Worm (Caenorhabditis elegans): ENCODE data around the gene nfx-1.

Gene nfx-1

DNA sequence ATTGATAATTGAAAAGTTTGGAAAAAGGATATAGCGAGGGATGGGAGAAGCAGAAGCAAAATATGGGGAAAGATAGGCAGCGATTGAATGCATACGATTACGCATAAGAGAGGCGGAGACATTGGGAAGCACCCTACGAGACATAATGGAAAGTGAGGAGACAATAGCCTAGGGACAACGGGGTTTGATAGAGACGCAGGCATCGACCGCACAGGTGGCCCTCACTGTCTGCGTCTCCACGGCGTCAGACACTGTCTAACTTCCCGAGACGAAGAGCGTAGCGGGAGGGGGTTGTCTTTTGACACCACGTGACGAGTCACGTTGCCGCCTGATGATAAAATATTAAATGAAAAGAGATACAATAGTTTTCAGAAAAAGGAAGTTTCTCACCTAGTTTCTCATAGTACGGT, 45.8 kb downstream of the nfx-1 start:
- TF ChIP-seq let-526 (GFP tag; IDR thresholded peaks at IDR 0.05) (peak; percentile 78), attf-5 (GFP tag; optimal IDR thresholded peaks at IDR 0.05) (peak; percentile 64), ztf-3 (GFP tag; optimal IDR thresholded peaks at IDR 0.05) (peak; percentile 63), ztf-18 (tag; optimal IDR thresholded peaks at IDR 0.05) (peak; percentile 38), K12H6.12 (tag; optimal IDR thresholded peaks at IDR 0.05) (peak; percentile 68), repo-1 (tag; optimal IDR thresholded peaks at IDR 0.05) (peak; percentile 89), somi-1 (GFP tag; optimal IDR thresholded peaks at IDR 0.05) (peak; percentile 88), atf-7 (tag; optimal IDR thresholded peaks at IDR 0.05) (peak; percentile 85), lsl-1 (GFP tag; optimal IDR thresholded peaks at IDR 0.05) (no peak), lin-54 (GFP tag; optimal IDR thresholded peaks at IDR 0.05) (peak; percentile 71), B0019.2 (GFP tag; conservative IDR thresholded peaks at IDR 0.05) (no peak), egl-44 (GFP tag; IDR thresholded peaks at IDR 0.05) (peak; percentile 91), nhr-90 (tag; optimal IDR thresholded peaks at IDR 0.05) (no peak), T07F8.4 (tag; optimal IDR thresholded peaks at IDR 0.05) (peak; percentile 5), ztf-26 (tag; optimal IDR thresholded peaks at IDR 0.05) (peak; percentile 88), let-607 (tag; optimal IDR thresholded peaks at IDR 0.05) (peak in 1 of 2 experiments; percentile 70), tbx-9 (tag; optimal IDR thresholded peaks at IDR 0.05; ENCODE audit: borderline replicate concordance) (no peak), hlh-12 (tag; optimal IDR thresholded peaks at IDR 0.05) (no peak), madf-6 (GFP tag; IDR thresholded peaks at IDR 0.05) (peak; percentile 50; the same call in 1 of the 2 replicates), nhr-80 (tag; optimal IDR thresholded peaks at IDR 0.05) (peak; percentile 75), attf-3 (GFP tag; conservative IDR thresholded peaks at IDR 0.05) (no peak), zfh-2 (GFP tag; conservative IDR thresholded peaks at IDR 0.05) (peak; percentile 97), pbrm-1 (GFP tag; IDR thresholded peaks at IDR 0.05) (peak; percentile 80), C06A6.2 (GFP tag; conservative IDR thresholded peaks at IDR 0.05) (peak; percentile 86), dpff-1 (tag; optimal IDR thresholded peaks at IDR 0.05) (no peak), K11D2.4 (GFP tag; IDR thresholded peaks at IDR 0.05) (peak; percentile 85), madf-3 (GFP tag; IDR thresholded peaks at IDR 0.05) (0 out of 2 replicates have a peak, but pooled peaks have one; percentile 55), F37B4.10 (GFP tag; IDR thresholded peaks at IDR 0.05) (no peak), rcor-1 (GFP tag; IDR thresholded peaks at IDR 0.05) (peak; percentile 41; the same call in 1 of the 2 replicates), ztf-6 (GFP tag; IDR thresholded peaks at IDR 0.05) (no peak), Y56A3A.18 (GFP tag; IDR thresholded peaks at IDR 0.05) (peak; percentile 60), egrh-3 (GFP tag; IDR thresholded peaks at IDR 0.05) (no peak), ceh-100 (GFP tag; IDR thresholded peaks at IDR 0.05) (peak; percentile 51), ekl-4 (GFP tag; IDR thresholded peaks at IDR 0.05) (peak; percentile 92), nfyb-1 (GFP tag; IDR thresholded peaks at IDR 0.05) (peak; percentile 90), cebp-2 (GFP tag; IDR thresholded peaks at IDR 0.05) (no peak), ceh-27 (GFP tag; optimal IDR thresholded peaks at IDR 0.05) (peak; percentile 56), sea-2 (GFP tag; IDR thresholded peaks at IDR 0.05) (no peak), snpc-4 (GFP tag; optimal IDR thresholded peaks at IDR 0.05) (no peak), snpc-4 (tag; optimal IDR thresholded peaks at IDR 0.05) (peak in 2 of 4 experiments; percentile 56 to 60), hmg-1.2 (GFP tag; IDR thresholded peaks at IDR 0.05) (peak; percentile 99), B0261.1 (tag; optimal IDR thresholded peaks at IDR 0.05) (no peak), ets-4 (GFP tag; optimal IDR thresholded peaks at IDR 0.05) (peak; percentile 74), tlf-1 (GFP tag; optimal IDR thresholded peaks at IDR 0.05) (peak; percentile 84), F57A8.1 (GFP tag; optimal IDR thresholded peaks at IDR 0.05) (no peak), Y95B8A.8 (GFP tag; IDR thresholded peaks at IDR 0.05) (peak; percentile 35; the same call in 1 of the 2 replicates), madf-10 (tag; optimal IDR thresholded peaks at IDR 0.05) (peak; percentile 60), F23B12.7 (tag; optimal IDR thresholded peaks at IDR 0.05; ENCODE audit: insufficient read depth) (peak; percentile 0), unc-62 (GFP tag; optimal IDR thresholded peaks at IDR 0.05) (no peak)

Data from whole organism, young adult.